Fruit fly (Drosophila melanogaster) whole organism, embryonic: ENCODE results near the gene CG13360.
A peak's percentile ranks its signal among the peaks of the same experiment; 100 is the strongest.

Source experiments
- ATbp ChIP-seq: fragments of 200-800 bp; sonication (Bioruptor generic); optimal IDR thresholded peaks from 2 replicates; lab custom pipeline; 2017; ENCODE audit warnings: missing biosample characterization, mild to moderate bottlenecking, missing genetic modification characterization, missing genetic modification reagents
- Awh ChIP-seq: fragments of 200-800 bp; sonication (Bioruptor generic); IDR thresholded peaks from 2 replicates; pipeline ENCODE4, ENCODE4 v1.3.6; 2022; ENCODE audit warnings: missing biosample characterization, missing genetic modification characterization
- CG10267 ChIP-seq: fragments of 200-800 bp; sonication (Bioruptor generic); optimal IDR thresholded peaks from 2 replicates; lab custom pipeline; 2018; ENCODE audit warnings: missing biosample characterization, mild to moderate bottlenecking, missing genetic modification characterization, moderate library complexity
- CG11398 ChIP-seq: fragments of 200-800 bp; sonication (Bioruptor generic); optimal IDR thresholded peaks from 2 replicates; lab custom pipeline; 2016; ENCODE audit warnings: missing biosample characterization, missing genetic modification characterization
- CG12071 ChIP-seq: fragments of 200-800 bp; sonication (Bioruptor generic); optimal IDR thresholded peaks from 3 replicates; lab custom pipeline; 2018; ENCODE audit warnings: missing biosample characterization, mild to moderate bottlenecking, missing genetic modification characterization
- CG13287 ChIP-seq: fragments of 200-800 bp; sonication (Bioruptor generic); IDR thresholded peaks from 2 replicates; pipeline ENCODE4 v1.3.6; 2022; ENCODE audit warnings: missing biosample characterization, missing genetic modification characterization; ENCODE audit not compliant: partially characterized antibody
- CG13296 ChIP-seq: fragments of 200-800 bp; sonication (Bioruptor generic); optimal IDR thresholded peaks from 3 replicates; lab custom pipeline; 2018; ENCODE audit warnings: missing biosample characterization, mild to moderate bottlenecking, missing genetic modification characterization
- CG1529 ChIP-seq: fragments of 200-800 bp; sonication (Bioruptor generic); optimal IDR thresholded peaks from 3 replicates; lab custom pipeline; 2018; ENCODE audit warnings: missing biosample characterization, missing genetic modification characterization
- CG16779 ChIP-seq: fragments of 200-800 bp; sonication (Bioruptor generic); IDR thresholded peaks from 2 replicates; pipeline ENCODE4 v1.3.6; 2022; ENCODE audit warnings: missing biosample characterization, missing genetic modification characterization
- CG16815 ChIP-seq: fragments of 200-800 bp; sonication (Bioruptor generic); optimal IDR thresholded peaks from 3 replicates; lab custom pipeline; 2017; ENCODE audit warnings: missing biosample characterization, mild to moderate bottlenecking, missing genetic modification characterization
- CG18011 ChIP-seq: fragments of 200-800 bp; sonication (Bioruptor generic); optimal IDR thresholded peaks from 2 replicates; lab custom pipeline; 2017; ENCODE audit warnings: missing biosample characterization, missing genetic modification characterization, mild to moderate bottlenecking, moderate library complexity, missing genotype
- CG18599 ChIP-seq: fragments of 200-800 bp; sonication (Bioruptor generic); optimal IDR thresholded peaks from 3 replicates; lab custom pipeline; 2017; ENCODE audit warnings: missing biosample characterization, missing genetic modification characterization, mild to moderate bottlenecking, moderate library complexity, missing genetic modification reagents
- CG30403 ChIP-seq: fragments of 200-800 bp; sonication (Bioruptor generic); optimal IDR thresholded peaks from 3 replicates; lab custom pipeline; 2016; ENCODE audit warnings: missing biosample characterization, missing genetic modification characterization
- CG3995 ChIP-seq: fragments of 200-800 bp; sonication (Bioruptor generic); optimal IDR thresholded peaks from 3 replicates; lab custom pipeline; 2016; ENCODE audit warnings: missing biosample characterization, missing genetic modification characterization
- CG43689 ChIP-seq: fragments of 200-800 bp; sonication (Bioruptor generic); IDR thresholded peaks from 2 replicates; pipeline ENCODE4 v1.3.6; 2022; ENCODE audit warnings: missing biosample characterization, missing genetic modification characterization
- CG6254 ChIP-seq: fragments of 200-800 bp; sonication (Bioruptor generic); optimal IDR thresholded peaks from 3 replicates; lab custom pipeline; 2017; ENCODE audit warnings: mild to moderate bottlenecking, missing biosample characterization, missing genetic modification reagents, missing genetic modification characterization
- CG7357 ChIP-seq: fragments of 200-800 bp; sonication (Bioruptor generic); IDR thresholded peaks from 3 replicates; pipeline ENCODE4 v1.3.6; 2022; ENCODE audit warnings: missing biosample characterization, missing genetic modification characterization
- CG7556 ChIP-seq: fragments of 200-800 bp; sonication (Bioruptor generic); optimal IDR thresholded peaks from 2 replicates; lab custom pipeline; 2017; ENCODE audit warnings: missing biosample characterization, mild to moderate bottlenecking, missing genetic modification characterization
- CG8290 ChIP-seq, 3 experiments: fragments of 200-800 bp; sonication (Bioruptor generic); optimal IDR thresholded peaks; 2 replicates each; lab custom pipeline; 2016 to 2019; ENCODE audit warnings: missing biosample characterization in 3 of 3, missing genetic modification characterization in 3 of 3, mild to moderate bottlenecking in 2 of 3, moderate library complexity in 1 of 3
- CG8478 ChIP-seq: fragments of >200 bp; optimal IDR thresholded peaks from 2 replicates; lab custom pipeline; 2018
- CG9797 ChIP-seq: fragments of 200-800 bp; sonication (Bioruptor generic); optimal IDR thresholded peaks from 3 replicates; lab custom pipeline; 2018; ENCODE audit warnings: missing biosample characterization, mild to moderate bottlenecking, missing genetic modification characterization
- Elba2 ChIP-seq: fragments of 200-800 bp; sonication (Bioruptor generic); optimal IDR thresholded peaks from 3 replicates; lab custom pipeline; 2016; ENCODE audit warnings: missing biosample characterization, missing genetic modification characterization
- Gsc ChIP-seq: fragments of 200-800 bp; sonication (Bioruptor generic); IDR thresholded peaks from 2 replicates; pipeline ENCODE4 v1.3.6; 2022; ENCODE audit warnings: missing biosample characterization, missing genetic modification characterization
- Meics ChIP-seq: fragments of 200-800 bp; sonication (Bioruptor generic); optimal IDR thresholded peaks from 2 replicates; lab custom pipeline; 2017; ENCODE audit warnings: missing biosample characterization, mild to moderate bottlenecking, missing genetic modification characterization
- NC2α ChIP-seq: fragments of 200-800 bp; sonication (Bioruptor generic); optimal IDR thresholded peaks from 2 replicates; lab custom pipeline; 2016; ENCODE audit warnings: missing biosample characterization, missing genetic modification characterization
- Taf1 ChIP-seq: fragments of 200-800 bp; sonication (Bioruptor generic); IDR thresholded peaks from 2 replicates; pipeline ENCODE4 v1.3.6; 2022; ENCODE audit warnings: missing biosample characterization, missing genetic modification characterization
- bab2 ChIP-seq: fragments of 200-800 bp; sonication (Bioruptor generic); optimal IDR thresholded peaks from 2 replicates; lab custom pipeline; 2016; ENCODE audit warnings: missing biosample characterization, missing genetic modification characterization
- bsh ChIP-seq, 2 experiments: fragments of 200-800 bp; sonication (Bioruptor generic); optimal IDR thresholded peaks; 2 replicates each; lab custom pipeline; 2017 to 2018; ENCODE audit warnings: mild to moderate bottlenecking in 2 of 2, missing biosample characterization in 2 of 2, missing genetic modification characterization in 2 of 2, moderate library complexity in 1 of 2
- chinmo ChIP-seq: fragments of 200-800 bp; sonication (Bioruptor generic); IDR thresholded peaks from 4 replicates; pipeline ENCODE4 v1.3.6; 2022; ENCODE audit warnings: missing biosample characterization, missing genetic modification characterization; ENCODE audit not compliant: partially characterized antibody
- ci ChIP-seq: fragments of 200-800 bp; sonication (Bioruptor generic); IDR thresholded peaks from 3 replicates; pipeline ENCODE4 v1.3.6; 2022; ENCODE audit warnings: missing biosample characterization, missing genetic modification characterization
- crc ChIP-seq: fragments of 200-800 bp; sonication (Bioruptor generic); optimal IDR thresholded peaks from 2 replicates; lab custom pipeline; 2016; ENCODE audit warnings: missing biosample characterization, missing genetic modification characterization
- exex ChIP-seq: fragments of 200-800 bp; sonication (Bioruptor generic); optimal IDR thresholded peaks from 4 replicates; lab custom pipeline; 2018; ENCODE audit warnings: missing biosample characterization, mild to moderate bottlenecking, missing genetic modification characterization, moderate library complexity
- fd64A ChIP-seq: fragments of 200-800 bp; sonication (Bioruptor generic); optimal IDR thresholded peaks from 3 replicates; lab custom pipeline; 2018; ENCODE audit warnings: missing biosample characterization, mild to moderate bottlenecking, missing genetic modification characterization
- ind ChIP-seq: fragments of 200-800 bp; sonication (Bioruptor generic); optimal IDR thresholded peaks from 3 replicates; lab custom pipeline; 2016; ENCODE audit warnings: missing biosample characterization, missing genetic modification characterization
- lab ChIP-seq: fragments of 200-800 bp; sonication (Bioruptor generic); optimal IDR thresholded peaks from 3 replicates; lab custom pipeline; 2017; ENCODE audit warnings: missing biosample characterization, missing genetic modification characterization, mild to moderate bottlenecking, moderate library complexity, missing genetic modification reagents
- lov ChIP-seq, 2 experiments: fragments of 200-800 bp in 1 of 2; fragments of >200 bp in 1 of 2; sonication (Bioruptor generic) in 1 of 2; IDR thresholded peaks in 1 of 2; optimal IDR thresholded peaks in 1 of 2; 2 replicates in 1 of 2; 3 replicates in 1 of 2; pipeline versions ENCODE4 v1.3.6 to Lab custom; 2017 to 2022; ENCODE audit warnings: missing biosample characterization in 1 of 2, missing genetic modification characterization in 1 of 2
- pfk ChIP-seq: fragments of 200-800 bp; sonication (Bioruptor generic); optimal IDR thresholded peaks from 2 replicates; lab custom pipeline; 2018; ENCODE audit warnings: missing biosample characterization, mild to moderate bottlenecking, missing genetic modification characterization, moderate library complexity
- prd ChIP-seq, 3 experiments: fragments of >200 bp in 2 of 3; fragments of 200-800 bp in 1 of 3; sonication (Bioruptor generic) in 1 of 3; optimal IDR thresholded peaks in 2 of 3; IDR thresholded peaks in 1 of 3; 2 replicates in 2 of 3; 3 replicates in 1 of 3; pipeline versions ENCODE4 v1.3.6 to Lab custom; 2017 to 2022; ENCODE audit warnings: missing biosample characterization in 1 of 3, missing genetic modification characterization in 1 of 3
- pros ChIP-seq: fragments of 200-800 bp; sonication (Bioruptor generic); optimal IDR thresholded peaks from 3 replicates; lab custom pipeline; 2019; ENCODE audit warnings: missing biosample characterization, mild to moderate bottlenecking, missing genetic modification characterization, moderate library complexity
- pzg ChIP-seq: fragments of 200-800 bp; sonication (Bioruptor generic); optimal IDR thresholded peaks from 3 replicates; lab custom pipeline; 2018; ENCODE audit warnings: missing biosample characterization, mild to moderate bottlenecking, missing genetic modification characterization, moderate library complexity
- ro ChIP-seq: fragments of 200-800 bp; sonication (Bioruptor generic); IDR thresholded peaks from 2 replicates; pipeline ENCODE4 v1.3.6; 2022; ENCODE audit warnings: missing biosample characterization, missing genetic modification characterization
- sens ChIP-seq: fragments of 200-800 bp; sonication (Bioruptor generic); peaks from one replicate; lab custom pipeline; 2016; ENCODE audit warnings: missing biosample characterization, missing genetic modification characterization
- slbo ChIP-seq: fragments of 200-800 bp; sonication (Bioruptor generic); IDR thresholded peaks from 2 replicates; pipeline ENCODE4 v1.3.6; 2022; ENCODE audit warnings: missing biosample characterization, missing genetic modification characterization
- tio ChIP-seq: fragments of 200-800 bp; sonication (Bioruptor generic); optimal IDR thresholded peaks from 2 replicates; lab custom pipeline; 2017; ENCODE audit warnings: missing biosample characterization, missing genetic modification characterization, inconsistent platforms
- trem ChIP-seq: fragments of 200-800 bp; optimal IDR thresholded peaks from 3 replicates; lab custom pipeline; 2019; ENCODE audit warnings: missing biosample characterization, mild to moderate bottlenecking, missing genetic modification characterization, moderate library complexity
- tup ChIP-seq: fragments of 200-800 bp; sonication (Bioruptor generic); optimal IDR thresholded peaks from 2 replicates; lab custom pipeline; 2016; ENCODE audit warnings: missing biosample characterization, mild to moderate bottlenecking, missing genetic modification characterization, moderate library complexity
- twi ChIP-seq: fragments of 200-800 bp; optimal IDR thresholded peaks from 2 replicates; lab custom pipeline; 2019; ENCODE audit warnings: missing biosample characterization, mild to moderate bottlenecking, missing genetic modification characterization, moderate library complexity
- unc-4 ChIP-seq: fragments of 200-800 bp; sonication (Bioruptor generic); IDR thresholded peaks from 2 replicates; pipeline ENCODE4 v1.3.6; 2022; ENCODE audit warnings: missing biosample characterization, missing genetic modification characterization; ENCODE audit not compliant: partially characterized antibody

CG13360 gene

dm6 chrX:772305-772986, 17.4 kb downstream of the CG13360 start (continued):
- TF ChIP-seq ro (GFP tag; lab: Robert Waterston, UW) (no peak), exex (tag; lab: Kevin White, UChicago) (no peak), CG12071 (GFP tag; lab: Kevin White, UChicago) (peak; percentile 23), sens (peak; percentile 76), CG8478 (lab: Kevin White, UChicago) (no peak), CG9797 (GFP tag; lab: Kevin White, UChicago) (no peak), CG16779 (GFP tag; lab: Robert Waterston, UW) (no peak), CG7556 (GFP tag; lab: Kevin White, UChicago) (no peak), CG8290 (GFP tag; optimal IDR thresholded peaks at IDR 0.05; lab: Kevin White, UChicago) (no peak), CG8290 (tag; optimal IDR thresholded peaks at IDR 0.05; lab: Kevin White, UChicago) (no peak), crc (no peak), bsh (GFP tag; optimal IDR thresholded peaks at IDR 0.05; lab: Kevin White, UChicago) (peak in 1 of 2 experiments; percentile 27), CG18011 (GFP tag; lab: Kevin White, UChicago) (no peak), chinmo (GFP tag; lab: Robert Waterston, UW) (no peak), lab (GFP tag; lab: Kevin White, UChicago) (peak; percentile 41), bab2 (GFP tag; lab: Kevin White, UChicago) (peak; percentile 3), slbo (GFP tag; lab: Robert Waterston, UW) (no peak), CG30403 (GFP tag; lab: Kevin White, UChicago) (no peak), tup (GFP tag; lab: Kevin White, UChicago) (no peak), ATbp (GFP tag; lab: Kevin White, UChicago) (peak; percentile 55), lov (optimal IDR thresholded peaks at IDR 0.05; lab: Kevin White, UChicago) (no peak), lov (GFP tag; IDR thresholded peaks at IDR 0.05; lab: Robert Waterston, UW) (no peak), pzg (GFP tag; lab: Kevin White, UChicago) (no peak), CG13287 (GFP tag; lab: Robert Waterston, UW) (no peak), pros (GFP tag; lab: Kevin White, UChicago) (no peak), prd (optimal IDR thresholded peaks at IDR 0.05; lab: Kevin White, UChicago) (no peak), prd (GFP tag; IDR thresholded peaks at IDR 0.05; lab: Robert Waterston, UW) (no peak), CG13296 (GFP tag; lab: Kevin White, UChicago) (no peak), trem (tag; lab: Kevin White, UChicago) (no peak), Meics (GFP tag; lab: Kevin White, UChicago) (peak; percentile 13), ci (0 out of 3 replicates have a peak, but pooled peaks have one; percentile 35), pfk (GFP tag; lab: Kevin White, UChicago) (no peak), NC2α (GFP tag; lab: Kevin White, UChicago) (no peak), unc-4 (GFP tag; lab: Robert Waterston, UW) (no peak), fd64A (GFP tag; lab: Kevin White, UChicago) (peak; percentile 11), Awh (GFP tag; lab: Robert Waterston, UW) (peak; percentile 53; the same call in 1 of the 2 replicates), twi (tag; lab: Kevin White, UChicago) (peak; percentile 72), ind (GFP tag; lab: Kevin White, UChicago) (no peak), CG11398 (GFP tag; lab: Kevin White, UChicago) (peak; percentile 8), CG7357 (GFP tag; lab: Robert Waterston, UW) (no peak), CG43689 (GFP tag; lab: Robert Waterston, UW) (no peak), CG18599 (no peak), Taf1 (no peak), CG16815 (GFP tag; lab: Kevin White, UChicago) (no peak), CG1529 (GFP tag; lab: Kevin White, UChicago) (no peak), tio (GFP tag; lab: Kevin White, UChicago) (no peak), CG10267 (tag; lab: Kevin White, UChicago) (no peak), CG3995 (GFP tag; lab: Kevin White, UChicago) (no peak), CG6254 (GFP tag; lab: Kevin White, UChicago) (no peak), Gsc (no peak), Elba2 (GFP tag; lab: Kevin White, UChicago) (no peak)
